Worm (Caenorhabditis elegans) whole organism, mixed stage, embryonic: ENCODE data around the gene lin-18.

ENCODE experiments used
- bed-3 ChIP-seq: fragments of 200-800 bp; sonication (Bioruptor generic); optimal IDR thresholded peaks from 3 replicates; lab custom pipeline; 2018; ENCODE audit warnings: mild to moderate bottlenecking, missing genetic modification characterization, moderate library complexity, missing compliant biosample characterization
- ceh-39 ChIP-seq: fragments of 150-350 bp; optimal IDR thresholded peaks from 2 replicates; lab custom pipeline; 2014; ENCODE audit warnings: missing biosample characterization, missing genetic modification characterization
- elt-1 ChIP-seq: sonication (generic microtip); optimal IDR thresholded peaks from 2 replicates; lab custom pipeline; 2017; ENCODE audit warnings: missing genetic modification characterization, mild to moderate bottlenecking, missing compliant biosample characterization, antibody characterized with exemption, moderate library complexity, borderline replicate concordance; ENCODE audit not compliant: insufficient read depth
- lsy-2 ChIP-seq: fragments of 150-350 bp; optimal IDR thresholded peaks from 2 replicates; lab custom pipeline; 2014; ENCODE audit warnings: missing biosample characterization, missing genetic modification characterization
- nhr-12 ChIP-seq: fragments of 150-350 bp; optimal IDR thresholded peaks from 2 replicates; lab custom pipeline; 2014; ENCODE audit warnings: missing biosample characterization, missing genetic modification characterization
- nhr-2 ChIP-seq: fragments of 150-350 bp; optimal IDR thresholded peaks from 2 replicates; lab custom pipeline; 2014; ENCODE audit warnings: missing biosample characterization, missing genetic modification characterization
- nhr-237 ChIP-seq: fragments of 150-350 bp; optimal IDR thresholded peaks from 2 replicates; lab custom pipeline; 2014; ENCODE audit warnings: missing biosample characterization, missing genetic modification characterization
- nhr-28 ChIP-seq: fragments of 150-350 bp; optimal IDR thresholded peaks from 2 replicates; lab custom pipeline; 2014; ENCODE audit warnings: missing biosample characterization, missing genetic modification characterization
- nhr-76 ChIP-seq: sonication (generic microtip); optimal IDR thresholded peaks from 2 replicates; lab custom pipeline; 2017; ENCODE audit warnings: missing biosample characterization, missing genetic modification characterization
- pha-4 ChIP-seq: fragments of 150-350 bp; optimal IDR thresholded peaks from 2 replicates; lab custom pipeline; 2018; ENCODE audit warnings: missing biosample characterization, missing genetic modification reagents, missing genetic modification characterization
- unc-62 ChIP-seq: fragments of 150-350 bp; optimal IDR thresholded peaks from 2 replicates; lab custom pipeline; 2014; ENCODE audit warnings: missing biosample characterization, missing genetic modification reagents, missing genetic modification characterization
- ztf-11 ChIP-seq: fragments of 150-350 bp; optimal IDR thresholded peaks from 2 replicates; lab custom pipeline; 2014; ENCODE audit warnings: missing biosample characterization, missing genetic modification characterization

DNA sequence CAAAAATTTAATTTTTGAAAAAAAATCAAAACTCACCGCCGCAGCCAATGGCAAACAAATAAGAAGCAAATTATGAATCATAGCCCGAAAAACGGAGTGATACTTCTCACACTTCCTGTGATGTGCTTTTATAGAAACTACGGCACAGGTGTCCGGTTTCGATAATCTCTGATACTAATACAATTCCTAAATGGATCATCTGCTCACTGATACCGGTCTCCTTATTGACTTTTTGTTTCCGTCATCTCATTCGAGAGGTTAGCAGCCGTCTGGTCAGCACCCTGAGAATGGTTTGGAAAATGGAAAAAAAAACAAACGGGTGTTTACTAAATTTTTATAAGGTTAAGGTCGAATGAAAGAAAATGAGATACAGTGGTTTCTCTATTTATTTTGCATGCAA is 42.6 kb upstream of the lin-18 start, which contains the start of gene idpp-9:
- TF ChIP-seq elt-1 (tag; lab: Kevin White, UChicago): no peak
- no peak for TF ChIP-seq unc-62
- TF ChIP-seq nhr-28 (tag; lab: Kevin White, UChicago): no peak
- TF ChIP-seq ceh-39 (tag; lab: Kevin White, UChicago): no peak
- TF ChIP-seq bed-3 (GFP tag; lab: Kevin White, UChicago): no peak
- TF ChIP-seq nhr-2 (tag; lab: Kevin White, UChicago): no peak
- no peak for TF ChIP-seq nhr-12 (tag; lab: Kevin White, UChicago)
- no peak for TF ChIP-seq nhr-237 (tag; lab: Kevin White, UChicago)
- TF ChIP-seq lsy-2 (tag; lab: Kevin White, UChicago): no peak
- TF ChIP-seq pha-4 (tag; lab: Kevin White, UChicago): no peak
- TF ChIP-seq ztf-11 (tag; lab: Kevin White, UChicago): no peak
- no peak for TF ChIP-seq nhr-76 (tag; lab: Kevin White, UChicago)
